Fruit fly (Drosophila melanogaster) whole organism, embryonic: Measurements from ENCODE around the gene dmrt11E.
A peak's percentile ranks its signal among the peaks of the same experiment; 100 is the strongest.

Experiments
- Doc2 ChIP-seq: fragments of 200-800 bp; sonication (Bioruptor generic); IDR thresholded peaks from 2 replicates; pipeline ENCODE4 v1.3.6; 2022; ENCODE audit warnings: missing biosample characterization, missing genetic modification characterization
- Dref ChIP-seq: fragments of 200-800 bp; sonication (Bioruptor generic); IDR thresholded peaks from 2 replicates; pipeline ENCODE4 v1.3.6; 2022; ENCODE audit warnings: missing biosample characterization, missing genetic modification characterization
- Lhr ChIP-seq: fragments of 200-800 bp; sonication (Bioruptor generic); optimal IDR thresholded peaks from 3 replicates; lab custom pipeline; 2017; ENCODE audit warnings: mild to moderate bottlenecking, missing biosample characterization, missing genetic modification reagents, missing genetic modification characterization

- TF ChIP-seq Dref (0 out of 2 replicates have a peak, but pooled peaks have one; percentile 28), Doc2 (GFP tag; lab: Robert Waterston, UW) (no peak), Lhr (GFP tag; lab: Kevin White, UChicago) (no peak)
Observed at dm6 chrX:13395988-13396377, 28.0 kb downstream of the dmrt11E start.
